Fruit fly (Drosophila melanogaster): Measurements from ENCODE around the gene CG31445.

- TF ChIP-seq ttk (optimal IDR thresholded peaks at IDR 0.05) = no peak
- TF ChIP-seq psq (optimal IDR thresholded peaks at IDR 0.05) = no peak
- TF ChIP-seq h (optimal IDR thresholded peaks at IDR 0.05) = no peak
- TF ChIP-seq insv (optimal IDR thresholded peaks at IDR 0.05) = no peak
- no peak for TF ChIP-seq Myc (optimal IDR thresholded peaks at IDR 0.05)
Observed at dm6 chr3R:29274590-29274989, 30.0 kb upstream of the CG31445 start.

Data from Kc167 (cell line).